Worm (Caenorhabditis elegans): ENCODE measurements around the gene unc-9.

Gene unc-9

ce11 chrX:13170804-13171203 lies 30.8 kb upstream of the unc-9 start:
- TF ChIP-seq R02D3.7 (tag; optimal IDR thresholded peaks at IDR 0.05) (no peak), daf-12 (tag; optimal IDR thresholded peaks at IDR 0.05) (no peak), nhr-23 (tag; optimal IDR thresholded peaks at IDR 0.05) (no peak), elt-1 (tag; optimal IDR thresholded peaks at IDR 0.05) (no peak), sea-2 (GFP tag; optimal IDR thresholded peaks at IDR 0.05) (no peak), mdl-1 (tag; optimal IDR thresholded peaks at IDR 0.05) (no peak), pqm-1 (tag; optimal IDR thresholded peaks at IDR 0.05) (no peak), nfya-1 (tag; optimal IDR thresholded peaks at IDR 0.05; ENCODE audit: insufficient read depth) (no peak), nhr-67 (tag; optimal IDR thresholded peaks at IDR 0.05) (no peak), eor-1 (tag; optimal IDR thresholded peaks at IDR 0.05) (no peak), tbx-2 (tag; optimal IDR thresholded peaks at IDR 0.05) (no peak), fkh-2 (tag; optimal IDR thresholded peaks at IDR 0.05) (no peak), lin-39 (tag; optimal IDR thresholded peaks at IDR 0.05) (no peak), fos-1 (tag; optimal IDR thresholded peaks at IDR 0.05) (no peak), unc-39 (tag; optimal IDR thresholded peaks at IDR 0.05) (no peak), aly-2 (tag; optimal IDR thresholded peaks at IDR 0.05) (no peak), fkh-10 (GFP tag; optimal IDR thresholded peaks at IDR 0.05) (no peak)

- TF ChIP-seq ama-1 (optimal IDR thresholded peaks at IDR 0.05) (no peak), egl-5 (tag; optimal IDR thresholded peaks at IDR 0.05) (no peak), nfya-1 (tag; optimal IDR thresholded peaks at IDR 0.05; ENCODE audit: insufficient read depth) (peak; percentile 50), nhr-77 (tag; optimal IDR thresholded peaks at IDR 0.05) (no peak), tbx-2 (tag; optimal IDR thresholded peaks at IDR 0.05) (no peak), lin-15B (tag; optimal IDR thresholded peaks at IDR 0.05) (peak; percentile 24), nhr-11 (tag; optimal IDR thresholded peaks at IDR 0.05) (no peak), ztf-11 (tag; optimal IDR thresholded peaks at IDR 0.05) (no peak), fos-1 (tag; optimal IDR thresholded peaks at IDR 0.05) (no peak), lsy-12 (tag; optimal IDR thresholded peaks at IDR 0.05) (peak; percentile 3), fkh-10 (GFP tag; optimal IDR thresholded peaks at IDR 0.05) (peak; percentile 5), ceh-16 (tag; optimal IDR thresholded peaks at IDR 0.05) (no peak), nhr-237 (tag; optimal IDR thresholded peaks at IDR 0.05) (no peak), aly-2 (tag; optimal IDR thresholded peaks at IDR 0.05) (no peak), unc-39 (tag; optimal IDR thresholded peaks at IDR 0.05) (no peak), lin-39 (tag; optimal IDR thresholded peaks at IDR 0.05) (peak; percentile 5), snpc-4 (tag; optimal IDR thresholded peaks at IDR 0.05) (no peak), zag-1 (tag; optimal IDR thresholded peaks at IDR 0.05) (no peak), ceh-28 (tag; optimal IDR thresholded peaks at IDR 0.05) (no peak), pha-4 (tag; optimal IDR thresholded peaks at IDR 0.05) (no peak), elt-2 (tag; optimal IDR thresholded peaks at IDR 0.05) (no peak), unc-62 (GFP tag; optimal IDR thresholded peaks at IDR 0.05) (no peak), sea-2 (GFP tag; optimal IDR thresholded peaks at IDR 0.05) (no peak), pqm-1 (tag; optimal IDR thresholded peaks at IDR 0.05) (no peak), mml-1 (tag; optimal IDR thresholded peaks at IDR 0.05) (no peak), hmg-11 (tag; optimal IDR thresholded peaks at IDR 0.05) (peak; percentile 64), ceh-82 (tag; optimal IDR thresholded peaks at IDR 0.05) (no peak), skn-1 (tag; optimal IDR thresholded peaks at IDR 0.05) (no peak), fkh-2 (tag; optimal IDR thresholded peaks at IDR 0.05) (no peak), ZK546.5 (tag; optimal IDR thresholded peaks at IDR 0.05) (no peak), ceh-9 (tag; optimal IDR thresholded peaks at IDR 0.05) (no peak), egl-27 (tag; optimal IDR thresholded peaks at IDR 0.05) (no peak), nhr-76 (tag; optimal IDR thresholded peaks at IDR 0.05) (no peak), elt-1 (tag; optimal IDR thresholded peaks at IDR 0.05) (no peak), mdl-1 (tag; optimal IDR thresholded peaks at IDR 0.05) (no peak), elt-3 (tag; optimal IDR thresholded peaks at IDR 0.05) (no peak), R02D3.7 (tag; optimal IDR thresholded peaks at IDR 0.05) (no peak), nhr-43 (tag; optimal IDR thresholded peaks at IDR 0.05; ENCODE audit: poor library complexity, severe bottlenecking) (no peak), nhr-12 (tag; optimal IDR thresholded peaks at IDR 0.05) (no peak), nhr-25 (tag; optimal IDR thresholded peaks at IDR 0.05) (no peak)
Measured at ce11 chrX:13171206-13171605, 30.4 kb upstream of the unc-9 start.
